Fruit fly (Drosophila melanogaster): ENCODE measurements around the gene Osi3.

Osi3 gene

dm6 chr3R:6229055-6229841, 13.6 kb downstream of the Osi3 start (continued):
- TF ChIP-seq Vsx1 (GFP tag; optimal IDR thresholded peaks at IDR 0.05) (no peak), usp (GFP tag; optimal IDR thresholded peaks at IDR 0.05) (no peak), CHES-1-like (GFP tag; optimal IDR thresholded peaks at IDR 0.05) (no peak), Abd-B (GFP tag; optimal IDR thresholded peaks at IDR 0.05) (no peak), Xbp1 (GFP tag; optimal IDR thresholded peaks at IDR 0.05) (peak; percentile 19), CG6854 (GFP tag; optimal IDR thresholded peaks at IDR 0.05) (no peak), CoRest (tag; optimal IDR thresholded peaks at IDR 0.05) (peak; percentile 25), CG17361 (GFP tag; IDR thresholded peaks at IDR 0.05) (peak; percentile 51; the same call in 1 of the 3 replicates), sc (optimal IDR thresholded peaks at IDR 0.05) (no peak), sc (GFP tag; optimal IDR thresholded peaks at IDR 0.05) (peak; percentile 53), prd (optimal IDR thresholded peaks at IDR 0.05) (no peak), prd (GFP tag; IDR thresholded peaks at IDR 0.05) (no peak), CG9437 (GFP tag; optimal IDR thresholded peaks at IDR 0.05) (peak; percentile 23), Atf-2 (GFP tag; optimal IDR thresholded peaks at IDR 0.05) (no peak), CG14965 (GFP tag; optimal IDR thresholded peaks at IDR 0.05; ENCODE audit: borderline replicate concordance) (no peak), Sox102F (GFP tag; optimal IDR thresholded peaks at IDR 0.05) (peak; percentile 59), unpg (GFP tag; optimal IDR thresholded peaks at IDR 0.05) (peak; percentile 14), HmgZ (tag; optimal IDR thresholded peaks at IDR 0.05) (no peak), pzg (GFP tag; optimal IDR thresholded peaks at IDR 0.05) (no peak), Blimp-1 (GFP tag; optimal IDR thresholded peaks at IDR 0.05) (peak; percentile 85), CG12769 (tag; optimal IDR thresholded peaks at IDR 0.05) (no peak), h (optimal IDR thresholded peaks at IDR 0.05) (no peak), Optix (GFP tag; IDR thresholded peaks at IDR 0.05) (no peak), CG14441 (GFP tag; IDR thresholded peaks at IDR 0.05) (no peak), p53 (GFP tag; optimal IDR thresholded peaks at IDR 0.05) (no peak), ken (GFP tag; IDR thresholded peaks at IDR 0.05) (no peak), Ets65A (GFP tag) (peak; percentile 56), CG3726 (GFP tag; IDR thresholded peaks at IDR 0.05) (no peak), bigmax (GFP tag; optimal IDR thresholded peaks at IDR 0.05) (no peak), az2 (GFP tag; optimal IDR thresholded peaks at IDR 0.05) (peak; percentile 24), rib (GFP tag; IDR thresholded peaks at IDR 0.05) (no peak), CG1024 (GFP tag; IDR thresholded peaks at IDR 0.05) (no peak), Side (GFP tag; optimal IDR thresholded peaks at IDR 0.05) (no peak), Dref (GFP tag; IDR thresholded peaks at IDR 0.05) (no peak), HLH3B (GFP tag; IDR thresholded peaks at IDR 0.05) (no peak), CG12155 (GFP tag; optimal IDR thresholded peaks at IDR 0.05) (no peak), emc (GFP tag; optimal IDR thresholded peaks at IDR 0.05) (no peak), YL-1 (GFP tag; optimal IDR thresholded peaks at IDR 0.05) (no peak), CG17802 (tag; optimal IDR thresholded peaks at IDR 0.05) (no peak), CG31224 (GFP tag; IDR thresholded peaks at IDR 0.05) (no peak), D19A (tag; optimal IDR thresholded peaks at IDR 0.05) (peak; percentile 65), Sox100B (GFP tag; optimal IDR thresholded peaks at IDR 0.05) (peak; percentile 31), CG30020 (tag; optimal IDR thresholded peaks at IDR 0.05) (no peak), pros (GFP tag; optimal IDR thresholded peaks at IDR 0.05) (no peak), Myb (GFP tag; optimal IDR thresholded peaks at IDR 0.05) (no peak), CG12299 (tag; optimal IDR thresholded peaks at IDR 0.05) (no peak), CG10979 (tag; optimal IDR thresholded peaks at IDR 0.05) (peak; percentile 65), CG17359 (tag; optimal IDR thresholded peaks at IDR 0.05) (peak; percentile 25), CG2712 (tag; optimal IDR thresholded peaks at IDR 0.05) (peak; percentile 39), grau (tag; optimal IDR thresholded peaks at IDR 0.05) (peak; percentile 22), trem (tag; optimal IDR thresholded peaks at IDR 0.05) (peak; percentile 7)

Measured in whole organism, embryonic.